Fruit fly (Drosophila melanogaster): ENCODE measurements around the gene spri.
A peak's percentile ranks its signal among the peaks of the same experiment; 100 is the strongest.

spri gene

dm6 chrX:10620144-10621005 is 35.2 kb upstream of the spri start, which contains the start of gene CG43347 (continued):
- TF ChIP-seq CG8319 (GFP tag; optimal IDR thresholded peaks at IDR 0.05), result no peak
- no peak for TF ChIP-seq Lpt (GFP tag; optimal IDR thresholded peaks at IDR 0.05)
- peak; percentile 65 for TF ChIP-seq svp (GFP tag)
- peak; percentile 19 for TF ChIP-seq CG16779 (tag; optimal IDR thresholded peaks at IDR 0.05)
- no peak for TF ChIP-seq CG6854 (GFP tag; optimal IDR thresholded peaks at IDR 0.05)
- peak; percentile 80 for TF ChIP-seq Eip78C (GFP tag)
- peak; percentile 39 for TF ChIP-seq acj6 (GFP tag; optimal IDR thresholded peaks at IDR 0.05)
- TF ChIP-seq CG10669 (GFP tag; optimal IDR thresholded peaks at IDR 0.05), result peak; percentile 51
- no peak for TF ChIP-seq Gug (GFP tag; IDR thresholded peaks at IDR 0.05)
- TF ChIP-seq Smox (GFP tag; optimal IDR thresholded peaks at IDR 0.05), result peak; percentile 40
- no peak for TF ChIP-seq CG9139 (GFP tag; optimal IDR thresholded peaks at IDR 0.05)
- no peak for TF ChIP-seq Hr38 (GFP tag; optimal IDR thresholded peaks at IDR 0.05)
- no peak for TF ChIP-seq fd85E (GFP tag; optimal IDR thresholded peaks at IDR 0.05)
- TF ChIP-seq CG3032 (tag; optimal IDR thresholded peaks at IDR 0.05), result peak; percentile 37
- TF ChIP-seq CG11902 (GFP tag; optimal IDR thresholded peaks at IDR 0.05), result no peak
- peak; percentile 58 for TF ChIP-seq Ets96B (tag; optimal IDR thresholded peaks at IDR 0.05)
- peak; percentile 44 for TF ChIP-seq OdsH (GFP tag; optimal IDR thresholded peaks at IDR 0.05)
- peak; percentile 41 for TF ChIP-seq topi (GFP tag; optimal IDR thresholded peaks at IDR 0.05)
- peak; percentile 3 for TF ChIP-seq Sox102F (GFP tag; optimal IDR thresholded peaks at IDR 0.05)
- no peak for TF ChIP-seq CG31627 (GFP tag; optimal IDR thresholded peaks at IDR 0.05)
- TF ChIP-seq esn (GFP tag; optimal IDR thresholded peaks at IDR 0.05), result peak; percentile 31
- peak; percentile 51; the same call in 1 of the 3 replicates for TF ChIP-seq CG6163 (GFP tag; IDR thresholded peaks at IDR 0.05)
- TF ChIP-seq CG6276 (GFP tag; optimal IDR thresholded peaks at IDR 0.05), result peak; percentile 41
- peak; percentile 27 for TF ChIP-seq CG34406 (GFP tag; optimal IDR thresholded peaks at IDR 0.05)
- peak; percentile 46 for TF ChIP-seq CG4318 (GFP tag; optimal IDR thresholded peaks at IDR 0.05)
- no peak for TF ChIP-seq CG7368 (GFP tag; optimal IDR thresholded peaks at IDR 0.05)
- TF ChIP-seq Hr4 (GFP tag; optimal IDR thresholded peaks at IDR 0.05), result peak; percentile 26
- TF ChIP-seq ss (GFP tag; optimal IDR thresholded peaks at IDR 0.05), result peak; percentile 4 to 59
- peak; percentile 61 for TF ChIP-seq CG32006 (GFP tag; optimal IDR thresholded peaks at IDR 0.05)
- TF ChIP-seq CG11294 (GFP tag; IDR thresholded peaks at IDR 0.05), result no peak
- peak; percentile 13 for TF ChIP-seq Sox14 (GFP tag; optimal IDR thresholded peaks at IDR 0.05)
- 0 out of 2 replicates have a peak, but pooled peaks have one; percentile 26 for TF ChIP-seq CG15336 (GFP tag; IDR thresholded peaks at IDR 0.05)
- peak; percentile 20 for TF ChIP-seq CG3919 (GFP tag; optimal IDR thresholded peaks at IDR 0.05)
- TF ChIP-seq CG8632 (GFP tag; optimal IDR thresholded peaks at IDR 0.05), result peak; percentile 29

- TF ChIP-seq CG11902 (GFP tag; optimal IDR thresholded peaks at IDR 0.05) (no peak), CG6792 (GFP tag; optimal IDR thresholded peaks at IDR 0.05) (no peak), topi (GFP tag; optimal IDR thresholded peaks at IDR 0.05) (no peak), net (GFP tag; optimal IDR thresholded peaks at IDR 0.05) (no peak), CG1621 (tag; optimal IDR thresholded peaks at IDR 0.05) (no peak), CG32006 (GFP tag; optimal IDR thresholded peaks at IDR 0.05) (no peak), acj6 (GFP tag; optimal IDR thresholded peaks at IDR 0.05) (no peak), ss (GFP tag; optimal IDR thresholded peaks at IDR 0.05) (no peak), CG3032 (tag; optimal IDR thresholded peaks at IDR 0.05) (no peak), Ets96B (tag; optimal IDR thresholded peaks at IDR 0.05) (no peak), lz (GFP tag; optimal IDR thresholded peaks at IDR 0.05) (no peak), Lpt (GFP tag; optimal IDR thresholded peaks at IDR 0.05) (no peak), CG3919 (GFP tag; optimal IDR thresholded peaks at IDR 0.05) (no peak), CG8319 (GFP tag; optimal IDR thresholded peaks at IDR 0.05) (no peak), OdsH (GFP tag; optimal IDR thresholded peaks at IDR 0.05) (no peak), CG11762 (GFP tag; optimal IDR thresholded peaks at IDR 0.05; ENCODE audit: insufficient read depth) (no peak), dsx (GFP tag; optimal IDR thresholded peaks at IDR 0.05; ENCODE audit: poor library complexity, severe bottlenecking) (no peak), svp (GFP tag) (no peak)
Observed at dm6 chrX:10618491-10618890, 33.3 kb upstream of the spri start.

All from whole organism, prepupa.